Worm (Caenorhabditis elegans) whole organism, midembryonic: ENCODE measurements around the gene T02G5.3.

ENCODE experiments used
- cog-1 ChIP-seq: sonication (generic microtip); optimal IDR thresholded peaks from 2 replicates; lab custom pipeline; 2016; ENCODE audit warnings: missing genetic modification characterization, missing compliant biosample characterization
- flt-1 ChIP-seq: fragments of 200-800 bp; sonication (Bioruptor generic); IDR thresholded peaks from 2 replicates; pipeline ENCODE4 v1.3.6; 2022; ENCODE audit warnings: missing genetic modification characterization, missing compliant biosample characterization
- tab-1 ChIP-seq: fragments of 200-800 bp; sonication (Bioruptor generic); IDR thresholded peaks from 2 replicates; pipeline ENCODE4 v1.3.6; 2022; ENCODE audit warnings: missing genetic modification characterization, missing compliant biosample characterization
- ztf-23 ChIP-seq: fragments of 200-800 bp; sonication (Bioruptor generic); IDR thresholded peaks from 2 replicates; pipeline ENCODE4 v1.3.6; 2022; ENCODE audit warnings: missing genetic modification reagents, missing genetic modification characterization, missing compliant biosample characterization

ce11 chrII:7072590-7073536, 20.3 kb upstream of the T02G5.3 start:
- TF ChIP-seq flt-1 = peak; percentile 77
- TF ChIP-seq ztf-23 (GFP tag; lab: Robert Waterston, UW) = no peak; the same call in 1 of the 2 replicates
- TF ChIP-seq cog-1 = peak; percentile 74
- no peak for TF ChIP-seq tab-1 (GFP tag; lab: Robert Waterston, UW)
